Worm (Caenorhabditis elegans) whole organism, L4 larva: ENCODE data around the gene hpo-25.

ENCODE experiments used
- D1046.2 ChIP-seq: fragments of 200-800 bp; sonication (Bioruptor generic); IDR thresholded peaks from 2 replicates; pipeline ENCODE4 v1.3.6; 2022; ENCODE audit warnings: missing genetic modification characterization, missing compliant biosample characterization
- F26F4.8 ChIP-seq: fragments of 200-800 bp; sonication (Bioruptor generic); conservative IDR thresholded peaks from 2 replicates; pipeline ENCODE4 v1.3.6; 2022; ENCODE audit warnings: missing genetic modification characterization, missing compliant biosample characterization
- ZK337.2 ChIP-seq: fragments of 200-800 bp; sonication (Bioruptor generic); IDR thresholded peaks from 2 replicates; pipeline ENCODE4 v1.3.6; 2022; ENCODE audit warnings: missing genetic modification reagents, missing genetic modification characterization, missing compliant biosample characterization
- ZK546.5 ChIP-seq, 2 experiments: sonication (generic microtip); optimal IDR thresholded peaks; 2 replicates each; lab custom pipeline; 2017; ENCODE audit warnings: missing biosample characterization in 2 of 2, missing genetic modification characterization in 2 of 2
- aly-2 ChIP-seq: sonication (generic microtip); optimal IDR thresholded peaks from 2 replicates; lab custom pipeline; 2018; ENCODE audit warnings: missing biosample characterization, missing genetic modification characterization
- arid-1 ChIP-seq: fragments of 200-800 bp; sonication (Bioruptor generic); conservative IDR thresholded peaks from 2 replicates; pipeline ENCODE4 v1.3.6; 2022; ENCODE audit warnings: missing genetic modification reagents, missing genetic modification characterization, missing compliant biosample characterization
- daf-12 ChIP-seq: fragments of 150-350 bp; optimal IDR thresholded peaks from 2 replicates; lab custom pipeline; 2014; ENCODE audit warnings: missing biosample characterization, missing genetic modification reagents, missing genetic modification characterization
- daf-19 ChIP-seq: fragments of 200-800 bp; sonication (Bioruptor generic); conservative IDR thresholded peaks from 2 replicates; pipeline ENCODE4 v1.3.6; 2022; ENCODE audit warnings: missing genetic modification characterization, missing compliant biosample characterization
- dmd-6 ChIP-seq: fragments of 200-800 bp; sonication (Bioruptor generic); IDR thresholded peaks from 2 replicates; pipeline ENCODE4 v1.3.6; 2022; ENCODE audit warnings: missing genetic modification reagents, missing genetic modification characterization, missing compliant biosample characterization
- dmd-8 ChIP-seq: fragments of 200-800 bp; sonication (Bioruptor generic); IDR thresholded peaks from 2 replicates; pipeline ENCODE4 v1.3.6; 2022; ENCODE audit warnings: missing genetic modification characterization, missing compliant biosample characterization
- dmd-9 ChIP-seq: fragments of 200-800 bp; sonication (Bioruptor generic); IDR thresholded peaks from 2 replicates; pipeline ENCODE4 v1.3.6; 2022; ENCODE audit warnings: missing genetic modification reagents, missing genetic modification characterization, missing compliant biosample characterization
- duxl-1 ChIP-seq: sonication (generic microtip); optimal IDR thresholded peaks from 2 replicates; lab custom pipeline; 2016; ENCODE audit warnings: mild to moderate bottlenecking, missing genetic modification characterization, moderate library complexity, missing compliant biosample characterization; ENCODE audit not compliant: poor library complexity
- dve-1 ChIP-seq: sonication (generic microtip); optimal IDR thresholded peaks from 2 replicates; lab custom pipeline; 2017; ENCODE audit warnings: antibody characterized with exemption, mild to moderate bottlenecking, missing genetic modification characterization, missing compliant biosample characterization; ENCODE audit not compliant: insufficient read depth
- hlh-30 ChIP-seq: sonication (generic microtip); optimal IDR thresholded peaks from 2 replicates; lab custom pipeline; 2017; ENCODE audit warnings: antibody characterized with exemption, mild to moderate bottlenecking, missing genetic modification characterization, missing compliant biosample characterization; ENCODE audit not compliant: insufficient read depth
- lin-13 ChIP-seq: fragments of 150-350 bp; optimal IDR thresholded peaks from 2 replicates; lab custom pipeline; 2014; ENCODE audit warnings: missing biosample characterization, missing genetic modification reagents, missing genetic modification characterization
- lin-29 ChIP-seq: fragments of 200-800 bp; sonication (Bioruptor generic); IDR thresholded peaks from 2 replicates; pipeline ENCODE4 v1.3.6; 2022; ENCODE audit warnings: missing genetic modification reagents, missing genetic modification characterization, missing compliant biosample characterization
- lin-39 ChIP-seq: fragments of 150-350 bp; optimal IDR thresholded peaks from 2 replicates; lab custom pipeline; 2014; ENCODE audit warnings: missing biosample characterization, missing genetic modification reagents, missing genetic modification characterization
- mxl-3 ChIP-seq: fragments of 200-800 bp; sonication (Bioruptor generic); optimal IDR thresholded peaks from 2 replicates; lab custom pipeline; 2018; ENCODE audit warnings: mild to moderate bottlenecking, missing genetic modification characterization, missing compliant biosample characterization
- nhr-10 ChIP-seq: fragments of 150-350 bp; optimal IDR thresholded peaks from 2 replicates; lab custom pipeline; 2014; ENCODE audit warnings: missing biosample characterization, missing genetic modification characterization
- nhr-111 ChIP-seq: fragments of 200-800 bp; sonication (Bioruptor generic); optimal IDR thresholded peaks from 2 replicates; lab custom pipeline; 2018; ENCODE audit warnings: mild to moderate bottlenecking, missing genetic modification characterization, missing compliant biosample characterization
- nhr-42 ChIP-seq: fragments of 200-800 bp; sonication (Bioruptor generic); IDR thresholded peaks from 2 replicates; pipeline ENCODE4 v1.3.6; 2022; ENCODE audit warnings: missing genetic modification characterization, missing compliant biosample characterization
- nhr-48 ChIP-seq: sonication (generic microtip); optimal IDR thresholded peaks from 2 replicates; lab custom pipeline; 2016; ENCODE audit warnings: mild to moderate bottlenecking, missing genetic modification characterization, missing compliant biosample characterization
- pha-4 ChIP-seq, 2 experiments: fragments of 150-350 bp in 1 of 2; fragments of 200-800 bp in 1 of 2; sonication (Bioruptor generic) in 1 of 2; IDR thresholded peaks in 1 of 2; optimal IDR thresholded peaks in 1 of 2; 2 replicates each; pipeline versions ENCODE4 v1.3.6 to Lab custom; 2014 to 2022; ENCODE audit warnings: missing genetic modification characterization in 2 of 2, missing genetic modification reagents in 2 of 2, missing biosample characterization in 1 of 2, missing compliant biosample characterization in 1 of 2
- php-3 ChIP-seq: fragments of 200-800 bp; sonication (Bioruptor generic); IDR thresholded peaks from 2 replicates; pipeline ENCODE4 v1.3.6; 2022; ENCODE audit warnings: missing genetic modification reagents, missing genetic modification characterization, missing compliant biosample characterization
- tag-97 ChIP-seq: fragments of 200-800 bp; sonication (Bioruptor generic); IDR thresholded peaks from 2 replicates; pipeline ENCODE4 v1.3.6; 2022; ENCODE audit warnings: missing genetic modification characterization, missing compliant biosample characterization
- tra-1 ChIP-seq: fragments of 200-800 bp; sonication (Bioruptor generic); IDR thresholded peaks from 2 replicates; pipeline ENCODE4 v1.3.6; 2022; ENCODE audit warnings: missing genetic modification reagents, missing genetic modification characterization, missing compliant biosample characterization
- unc-130 ChIP-seq: sonication (generic microtip); optimal IDR thresholded peaks from 2 replicates; lab custom pipeline; 2016; ENCODE audit warnings: missing genetic modification reagents, missing genetic modification characterization, missing compliant biosample characterization
- unc-62 ChIP-seq, 3 experiments: fragments of 150-350 bp in 1 of 3; sonication (generic microtip); optimal IDR thresholded peaks in 2 of 3; peaks in 1 of 3; 1 replicate in 1 of 3; 2 replicates in 2 of 3; lab custom pipeline; 2014 to 2017; ENCODE audit warnings: missing biosample characterization in 3 of 3, missing genetic modification characterization in 3 of 3, missing genetic modification reagents in 3 of 3, missing genotype in 1 of 3
- zag-1 ChIP-seq: fragments of 150-350 bp; optimal IDR thresholded peaks from 2 replicates; lab custom pipeline; 2014; ENCODE audit warnings: missing biosample characterization, missing genetic modification characterization
- zfp-2 ChIP-seq: sonication (generic microtip); optimal IDR thresholded peaks from 2 replicates; lab custom pipeline; 2016; ENCODE audit warnings: mild to moderate bottlenecking, missing genetic modification characterization, missing compliant biosample characterization
- zfp-3 ChIP-seq: fragments of 200-800 bp; sonication (Bioruptor generic); conservative IDR thresholded peaks from 2 replicates; pipeline ENCODE4 v1.3.6; 2022; ENCODE audit warnings: missing genetic modification reagents, missing genetic modification characterization, missing compliant biosample characterization

Gene hpo-25

DNA sequence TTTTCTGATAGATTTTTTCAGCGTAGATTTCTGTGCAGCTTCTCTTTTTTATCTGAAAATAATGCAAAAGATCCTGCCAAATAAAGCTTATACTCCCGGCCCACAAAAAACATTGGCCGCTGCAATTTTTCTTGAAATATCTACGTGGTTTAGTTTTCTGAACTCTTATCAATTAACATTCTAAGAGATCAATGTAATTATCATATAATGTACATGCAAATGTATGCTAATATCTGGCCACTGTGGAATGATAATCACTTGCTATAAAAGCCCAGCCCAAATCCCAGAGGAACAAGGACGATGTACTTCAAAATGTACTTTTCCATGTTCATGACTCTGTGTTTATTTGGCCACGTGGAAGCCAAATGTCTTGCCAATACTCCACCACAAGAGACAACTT is 14.6 kb upstream of the hpo-25 start, which contains the start of gene F43C11.2:
TSS of gene F43C11.2 (plus strand) at position 301 of the 400 bp plus-strand sequence.
- TF ChIP-seq ZK337.2 (GFP tag; lab: Robert Waterston, UW) = no peak
- TF ChIP-seq aly-2 (tag; lab: Kevin White, UChicago) = no peak

ce11 chrII:2356795-2357194 is 12.3 kb upstream of the hpo-25 start, which contains the start of gene F43C11.1:
Gene F43C11.1, plus strand, starts transcription at chrII:2357095.
- no peak for TF ChIP-seq lin-13 (GFP tag; lab: Kevin White, UChicago)
- no peak for TF ChIP-seq nhr-10 (tag; lab: Kevin White, UChicago)
- no peak for TF ChIP-seq tra-1 (GFP tag; lab: Robert Waterston, UW)
- no peak for TF ChIP-seq nhr-42 (GFP tag; lab: Robert Waterston, UW)
- TF ChIP-seq lin-29 (GFP tag; lab: Robert Waterston, UW) = no peak
- TF ChIP-seq F26F4.8 (GFP tag; lab: Robert Waterston, UW) = no peak
- no peak for TF ChIP-seq arid-1 (GFP tag; lab: Robert Waterston, UW)
- TF ChIP-seq ZK337.2 (GFP tag; lab: Robert Waterston, UW) = no peak
- TF ChIP-seq pha-4 (GFP tag; IDR thresholded peaks at IDR 0.05; lab: Robert Waterston, UW) = no peak
- no peak for TF ChIP-seq pha-4 (tag; optimal IDR thresholded peaks at IDR 0.05; lab: Kevin White, UChicago)
- TF ChIP-seq dmd-8 = no peak
- TF ChIP-seq php-3 (GFP tag; lab: Robert Waterston, UW) = no peak
- no peak for TF ChIP-seq D1046.2 (GFP tag; lab: Robert Waterston, UW)

DNA sequence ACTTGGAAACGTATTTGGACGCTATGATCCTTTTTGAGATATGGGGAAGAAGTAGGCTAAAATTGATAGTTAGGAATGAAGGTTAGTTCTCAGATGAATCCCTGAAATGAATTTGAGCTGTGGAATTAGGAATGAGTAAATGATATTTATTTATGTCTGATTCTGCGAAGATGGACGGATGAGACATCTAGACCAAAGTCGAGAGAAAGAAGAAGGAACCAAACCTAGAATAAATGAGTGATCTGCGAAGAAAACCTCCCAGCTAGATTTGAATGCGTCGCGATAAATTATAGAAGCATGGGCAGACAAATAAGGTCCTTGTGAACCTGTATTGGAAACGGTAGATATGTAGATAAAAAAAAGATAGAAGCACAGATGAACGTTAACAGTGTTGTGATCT is 9.1 kb upstream of the hpo-25 start, which contains the start of gene F43C11.16:
TSS of gene F43C11.16 (minus strand) at position 101 of the 400 bp plus-strand sequence.
- TF ChIP-seq nhr-111 (GFP tag; lab: Kevin White, UChicago) (no peak), nhr-48 (tag; lab: Kevin White, UChicago) (no peak), zfp-2 (tag; lab: Kevin White, UChicago) (no peak), mxl-3 (GFP tag; lab: Kevin White, UChicago) (no peak), dmd-6 (GFP tag; lab: Robert Waterston, UW) (no peak), dve-1 (tag; lab: Kevin White, UChicago) (no peak), daf-12 (no peak), dmd-9 (GFP tag; lab: Robert Waterston, UW) (no peak)

- TF ChIP-seq unc-130 = no peak
- TF ChIP-seq ZK546.5 (tag; optimal IDR thresholded peaks at IDR 0.05; lab: Kevin White, UChicago) = no peak
- no peak for TF ChIP-seq lin-13 (GFP tag; lab: Kevin White, UChicago)
- TF ChIP-seq zfp-3 (GFP tag; lab: Robert Waterston, UW) = no peak
- no peak for TF ChIP-seq daf-19 (GFP tag; lab: Robert Waterston, UW)
- no peak for TF ChIP-seq hlh-30 (tag; lab: Kevin White, UChicago)
- no peak for TF ChIP-seq zag-1 (tag; lab: Kevin White, UChicago)
- no peak for TF ChIP-seq lin-39 (tag; lab: Kevin White, UChicago)
- no peak for TF ChIP-seq dmd-9 (GFP tag; lab: Robert Waterston, UW)
Measured at ce11 chrII:2363673-2364072, 5.4 kb upstream of the hpo-25 start, which contains the start of gene F43C11.11. Gene F43C11.11, minus strand, starts transcription at chrII:2363773.

- TF ChIP-seq tag-97 (GFP tag; lab: Robert Waterston, UW) (no peak), unc-62 (GFP tag; optimal IDR thresholded peaks at IDR 0.05 in 1 of 2; lab: Kevin White, UChicago) (peak in 1 of 2 experiments; percentile 32), unc-62 (tag; optimal IDR thresholded peaks at IDR 0.05; lab: Kevin White, UChicago) (no peak), duxl-1 (tag; lab: Kevin White, UChicago) (no peak)
Measured at ce11 chrII:2366623-2367365, 2.3 kb upstream of the hpo-25 start, which contains the start of the genes F43C11.12 and F16G10.5. Gene F43C11.12, minus strand, starts transcription at chrII:2366723. Gene F16G10.5, plus strand, starts transcription at chrII:2367315.
